Fruit fly (Drosophila melanogaster) whole organism, prepupa: ENCODE measurements around the gene CG43245.

ENCODE experiments used
- Blimp-1 ChIP-seq: fragments of 200-800 bp; sonication (Bioruptor generic); optimal IDR thresholded peaks from 3 replicates; lab custom pipeline; 2017; ENCODE audit warnings: missing biosample characterization, missing genetic modification characterization, mild to moderate bottlenecking, moderate library complexity, missing genetic modification reagents
- CG11902 ChIP-seq: fragments of 200-800 bp; sonication (Bioruptor generic); optimal IDR thresholded peaks from 3 replicates; lab custom pipeline; 2016; ENCODE audit warnings: missing biosample characterization, missing genetic modification characterization
- CG4318 ChIP-seq: fragments of 200-800 bp; sonication (Bioruptor generic); optimal IDR thresholded peaks from 3 replicates; lab custom pipeline; 2017; ENCODE audit warnings: missing biosample characterization, mild to moderate bottlenecking, missing genetic modification characterization
- CG8319 ChIP-seq: fragments of 200-800 bp; sonication (Bioruptor generic); optimal IDR thresholded peaks from 3 replicates; lab custom pipeline; 2016; ENCODE audit warnings: missing biosample characterization, missing genetic modification characterization
- Eip78C ChIP-seq: fragments of 200-800 bp; sonication (Bioruptor generic); peaks from one replicate; lab custom pipeline; 2016; ENCODE audit warnings: missing biosample characterization, missing genetic modification characterization
- Smox ChIP-seq: fragments of 200-800 bp; sonication (Bioruptor generic); optimal IDR thresholded peaks from 3 replicates; lab custom pipeline; 2016; ENCODE audit warnings: missing biosample characterization, missing genetic modification characterization
- Sox102F ChIP-seq: fragments of 200-800 bp; sonication (Bioruptor generic); optimal IDR thresholded peaks from 2 replicates; lab custom pipeline; 2016; ENCODE audit warnings: missing biosample characterization, mild to moderate bottlenecking, missing genetic modification characterization
- cyc ChIP-seq: fragments of 200-800 bp; sonication (Bioruptor generic); optimal IDR thresholded peaks from 3 replicates; lab custom pipeline; 2016; ENCODE audit warnings: missing biosample characterization, missing genetic modification characterization
- dsx ChIP-seq: fragments of 200-800 bp; optimal IDR thresholded peaks from 3 replicates; lab custom pipeline; 2019; ENCODE audit warnings: missing biosample characterization, mild to moderate bottlenecking, missing genetic modification characterization, moderate library complexity; ENCODE audit not compliant: poor library complexity, severe bottlenecking
- fd85E ChIP-seq: fragments of 200-800 bp; sonication (Bioruptor generic); optimal IDR thresholded peaks from 3 replicates; lab custom pipeline; 2016; ENCODE audit warnings: missing biosample characterization, missing genetic modification characterization
- topi ChIP-seq: fragments of 200-800 bp; sonication (Bioruptor generic); optimal IDR thresholded peaks from 3 replicates; lab custom pipeline; 2016; ENCODE audit warnings: missing biosample characterization, missing genetic modification characterization

DNA sequence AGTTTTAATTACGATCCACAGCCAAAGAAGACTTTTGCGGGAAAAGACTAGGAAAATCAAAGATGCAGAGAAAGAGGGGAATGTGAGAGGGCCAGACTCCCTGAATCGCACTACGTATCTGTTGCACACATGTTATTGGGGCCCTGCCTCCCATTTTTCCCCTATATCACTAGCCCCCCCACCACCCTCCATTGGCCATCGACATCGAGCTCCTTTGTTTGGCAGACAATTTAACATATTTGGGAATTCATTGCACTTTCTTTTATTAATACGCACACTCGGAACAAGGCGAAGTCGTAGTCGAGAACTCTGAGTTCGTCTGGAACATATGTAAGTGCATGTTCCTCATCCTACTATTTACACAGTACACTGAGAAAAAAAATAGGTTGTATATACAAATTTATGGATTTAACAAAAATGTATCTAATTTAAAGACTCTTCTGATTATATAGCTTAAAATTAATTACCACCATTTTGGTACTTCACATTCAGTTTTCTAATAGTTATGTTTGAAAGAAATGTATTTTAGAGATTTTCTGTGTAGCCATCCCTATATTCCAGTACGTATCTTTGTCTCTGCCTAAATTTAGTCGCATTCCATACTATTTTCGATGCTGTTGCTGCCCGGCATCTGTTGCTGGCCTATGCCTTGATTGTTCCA lies 11.4 kb downstream of the CG43245 start:
- no peak for TF ChIP-seq Sox102F (GFP tag; lab: Kevin White, UChicago)
- TF ChIP-seq topi (GFP tag; lab: Kevin White, UChicago), result peak; percentile 45
- TF ChIP-seq Eip78C (GFP tag; lab: Kevin White, UChicago), result peak; percentile 83
- no peak for TF ChIP-seq fd85E (GFP tag; lab: Kevin White, UChicago)
- TF ChIP-seq dsx (GFP tag; lab: Kevin White, UChicago), result peak; percentile 69
- no peak for TF ChIP-seq CG11902
- no peak for TF ChIP-seq Blimp-1 (GFP tag; lab: Kevin White, UChicago)
- peak; percentile 18 for TF ChIP-seq Smox (GFP tag; lab: Kevin White, UChicago)
- TF ChIP-seq CG8319 (GFP tag; lab: Kevin White, UChicago), result no peak
- TF ChIP-seq CG4318, result no peak
- TF ChIP-seq cyc, result peak; percentile 34
